Fruit fly (Drosophila melanogaster) whole organism, embryonic: ENCODE data around the gene CG33090.
A peak's percentile ranks its signal among the peaks of the same experiment; 100 is the strongest.

Experiments used
- ATbp ChIP-seq: fragments of 200-800 bp; sonication (Bioruptor generic); optimal IDR thresholded peaks from 2 replicates; lab custom pipeline; 2017; ENCODE audit warnings: missing biosample characterization, mild to moderate bottlenecking, missing genetic modification characterization, missing genetic modification reagents
- BEAF-32 ChIP-seq: fragments of 200-800 bp; sonication (Bioruptor generic); optimal IDR thresholded peaks from 3 replicates; lab custom pipeline; 2017; ENCODE audit warnings: missing biosample characterization, missing genetic modification characterization, mild to moderate bottlenecking, moderate library complexity, missing genetic modification reagents
- CG11093 ChIP-seq: fragments of 200-800 bp; sonication (Bioruptor generic); IDR thresholded peaks from 3 replicates; pipeline ENCODE4 v1.3.6; 2022; ENCODE audit warnings: missing biosample characterization, missing genetic modification characterization
- CG1233 ChIP-seq: fragments of 200-800 bp; sonication (Bioruptor generic); optimal IDR thresholded peaks from 4 replicates; lab custom pipeline; 2018; ENCODE audit warnings: missing biosample characterization, mild to moderate bottlenecking, missing genetic modification characterization
- CG12744 ChIP-seq: fragments of 200-800 bp; sonication (Bioruptor generic); optimal IDR thresholded peaks from 2 replicates; lab custom pipeline; 2016; ENCODE audit warnings: missing biosample characterization, missing genetic modification characterization
- CG14710 ChIP-seq: fragments of 200-800 bp; sonication (Bioruptor generic); optimal IDR thresholded peaks from 3 replicates; lab custom pipeline; 2019; ENCODE audit warnings: missing biosample characterization, mild to moderate bottlenecking, missing genetic modification characterization, moderate library complexity
- CG16813 ChIP-seq: fragments of 200-800 bp; sonication (Bioruptor generic); IDR thresholded peaks from 3 replicates; pipeline ENCODE4 v1.3.6; 2022; ENCODE audit warnings: missing biosample characterization, missing genetic modification characterization; ENCODE audit not compliant: partially characterized antibody
- CG17328 ChIP-seq: fragments of 200-800 bp; sonication (Bioruptor generic); IDR thresholded peaks from 2 replicates; pipeline ENCODE4 v1.3.6; 2022; ENCODE audit warnings: missing biosample characterization, missing genetic modification characterization
- CG34224 ChIP-seq: fragments of 200-800 bp; sonication (Bioruptor generic); IDR thresholded peaks from 3 replicates; pipeline ENCODE4 v1.3.6; 2022; ENCODE audit warnings: missing biosample characterization, missing genetic modification characterization; ENCODE audit not compliant: partially characterized antibody
- CG34376 ChIP-seq: fragments of 200-800 bp; sonication (Bioruptor generic); optimal IDR thresholded peaks from 2 replicates; lab custom pipeline; 2018; ENCODE audit warnings: missing biosample characterization, mild to moderate bottlenecking, missing genetic modification characterization
- CG34422 ChIP-seq: fragments of 200-800 bp; sonication (Bioruptor generic); IDR thresholded peaks from 3 replicates; pipeline ENCODE4 v1.3.6; 2022; ENCODE audit warnings: missing biosample characterization, missing genetic modification characterization
- CG3847 ChIP-seq: fragments of 200-800 bp; sonication (Bioruptor generic); IDR thresholded peaks from 2 replicates; pipeline ENCODE4 v1.3.6; 2022; ENCODE audit warnings: missing biosample characterization, missing genetic modification characterization
- CG4707 ChIP-seq: fragments of 200-800 bp; sonication (Bioruptor generic); optimal IDR thresholded peaks from 2 replicates; lab custom pipeline; 2018; ENCODE audit warnings: missing biosample characterization, mild to moderate bottlenecking, missing genetic modification characterization, moderate library complexity
- CG6854 ChIP-seq: fragments of 200-800 bp; sonication (Bioruptor generic); optimal IDR thresholded peaks from 3 replicates; lab custom pipeline; 2017; ENCODE audit warnings: missing biosample characterization, mild to moderate bottlenecking, missing genetic modification characterization
- CG8388 ChIP-seq: fragments of 200-800 bp; sonication (Bioruptor generic); optimal IDR thresholded peaks from 2 replicates; lab custom pipeline; 2019; ENCODE audit warnings: missing biosample characterization, mild to moderate bottlenecking, missing genetic modification characterization, moderate library complexity
- Dek ChIP-seq: fragments of 200-800 bp; sonication (Bioruptor generic); optimal IDR thresholded peaks from 3 replicates; lab custom pipeline; 2019; ENCODE audit warnings: missing biosample characterization, mild to moderate bottlenecking, missing genetic modification characterization, moderate library complexity
- Gsc ChIP-seq: fragments of 200-800 bp; sonication (Bioruptor generic); IDR thresholded peaks from 2 replicates; pipeline ENCODE4 v1.3.6; 2022; ENCODE audit warnings: missing biosample characterization, missing genetic modification characterization
- H2.0 ChIP-seq: fragments of 200-800 bp; sonication (Bioruptor generic); IDR thresholded peaks from 2 replicates; pipeline ENCODE4 v1.3.6; 2022; ENCODE audit warnings: missing biosample characterization, missing genetic modification characterization
- Hey ChIP-seq: fragments of 200-800 bp; sonication (Bioruptor generic); optimal IDR thresholded peaks from 3 replicates; lab custom pipeline; 2018; ENCODE audit warnings: missing biosample characterization, mild to moderate bottlenecking, missing genetic modification characterization
- HmgZ ChIP-seq: fragments of 200-800 bp; sonication (Bioruptor generic); optimal IDR thresholded peaks from 2 replicates; lab custom pipeline; 2018; ENCODE audit warnings: missing biosample characterization, mild to moderate bottlenecking, missing genetic modification characterization
- Hr39 ChIP-seq: fragments of >200 bp; optimal IDR thresholded peaks from 2 replicates; lab custom pipeline; 2017
- Nf-YC ChIP-seq: fragments of 200-800 bp; optimal IDR thresholded peaks from 3 replicates; lab custom pipeline; 2019; ENCODE audit warnings: missing biosample characterization, mild to moderate bottlenecking, missing genetic modification characterization, moderate library complexity
- NfI ChIP-seq: fragments of 200-800 bp; sonication (Bioruptor generic); optimal IDR thresholded peaks from 3 replicates; lab custom pipeline; 2018; ENCODE audit warnings: missing biosample characterization, mild to moderate bottlenecking, missing genetic modification characterization, moderate library complexity
- Side ChIP-seq: fragments of 200-800 bp; sonication (Bioruptor generic); optimal IDR thresholded peaks from 2 replicates; lab custom pipeline; 2016; ENCODE audit warnings: missing biosample characterization, missing genetic modification characterization
- Six4 ChIP-seq: fragments of 200-800 bp; sonication (Bioruptor generic); optimal IDR thresholded peaks from 2 replicates; lab custom pipeline; 2016; ENCODE audit warnings: missing biosample characterization, missing genetic modification characterization
- Tbp ChIP-seq: fragments of >200 bp; optimal IDR thresholded peaks from 2 replicates; lab custom pipeline; 2018; ENCODE audit warnings: missing biosample characterization, missing genetic modification characterization
- Trl ChIP-seq, 3 experiments: fragments of >200 bp in 2 of 3; fragments of 200-800 bp in 1 of 3; sonication (Bioruptor generic) in 1 of 3; optimal IDR thresholded peaks; 2 replicates in 1 of 3; 3 replicates in 2 of 3; lab custom pipeline; 2016 to 2017; ENCODE audit warnings: missing biosample characterization in 1 of 3, missing genetic modification characterization in 1 of 3
- Vsx1 ChIP-seq: fragments of 200-800 bp; sonication (Bioruptor generic); optimal IDR thresholded peaks from 2 replicates; lab custom pipeline; 2017; ENCODE audit warnings: missing biosample characterization, mild to moderate bottlenecking, missing genetic modification characterization, missing genetic modification reagents
- bbx ChIP-seq: fragments of 200-800 bp; sonication (Bioruptor generic); IDR thresholded peaks from 2 replicates; pipeline ENCODE4 v1.3.6; 2022; ENCODE audit warnings: missing biosample characterization, missing genetic modification characterization; ENCODE audit not compliant: partially characterized antibody
- bowl ChIP-seq: fragments of 200-800 bp; sonication (Bioruptor generic); IDR thresholded peaks from 2 replicates; pipeline ENCODE4 v1.3.6; 2022; ENCODE audit warnings: missing biosample characterization, missing genetic modification characterization
- br ChIP-seq: fragments of >200 bp; optimal IDR thresholded peaks from 2 replicates; lab custom pipeline; 2017
- cad ChIP-seq: fragments of >200 bp; optimal IDR thresholded peaks from 2 replicates; lab custom pipeline; 2017; ENCODE audit warnings: missing biosample characterization, missing genetic modification characterization
- caup ChIP-seq: fragments of 200-800 bp; sonication (Bioruptor generic); optimal IDR thresholded peaks from 3 replicates; lab custom pipeline; 2017; ENCODE audit warnings: missing biosample characterization, mild to moderate bottlenecking, missing genetic modification characterization, moderate library complexity; ENCODE audit not compliant: severe bottlenecking
- chm ChIP-seq: fragments of 200-800 bp; sonication (Bioruptor generic); IDR thresholded peaks from 2 replicates; pipeline ENCODE4 v1.3.6; 2022; ENCODE audit warnings: missing biosample characterization, missing genetic modification characterization
- crc ChIP-seq: fragments of 200-800 bp; sonication (Bioruptor generic); optimal IDR thresholded peaks from 2 replicates; lab custom pipeline; 2016; ENCODE audit warnings: missing biosample characterization, missing genetic modification characterization
- crp ChIP-seq, 2 experiments: fragments of 200-800 bp; sonication (Bioruptor generic); optimal IDR thresholded peaks; 2 replicates in 1 of 2; 3 replicates in 1 of 2; lab custom pipeline; 2017; ENCODE audit warnings: missing biosample characterization in 2 of 2, missing genetic modification characterization in 2 of 2, mild to moderate bottlenecking in 1 of 2, moderate library complexity in 1 of 2
- disco-r ChIP-seq: fragments of 200-800 bp; sonication (Bioruptor generic); optimal IDR thresholded peaks from 2 replicates; lab custom pipeline; 2016; ENCODE audit warnings: missing biosample characterization, missing genetic modification characterization
- dmrt99B ChIP-seq: fragments of 200-800 bp; sonication (Bioruptor generic); optimal IDR thresholded peaks from 2 replicates; lab custom pipeline; 2018; ENCODE audit warnings: missing biosample characterization, mild to moderate bottlenecking, missing genetic modification characterization, moderate library complexity
- eyg ChIP-seq: fragments of 200-800 bp; sonication (Bioruptor generic); optimal IDR thresholded peaks from 3 replicates; lab custom pipeline; 2016; ENCODE audit warnings: missing biosample characterization, missing genetic modification characterization
- ftz-f1 ChIP-seq: fragments of 200-800 bp; sonication (Bioruptor generic); optimal IDR thresholded peaks from 2 replicates; lab custom pipeline; 2016; ENCODE audit warnings: missing biosample characterization, missing genetic modification characterization
- gem ChIP-seq: fragments of 200-800 bp; sonication (Bioruptor generic); optimal IDR thresholded peaks from 2 replicates; lab custom pipeline; 2019; ENCODE audit warnings: missing biosample characterization, mild to moderate bottlenecking, missing genetic modification characterization, moderate library complexity
- gro ChIP-seq: fragments of 200-800 bp; sonication (Bioruptor generic); optimal IDR thresholded peaks from 2 replicates; lab custom pipeline; 2016; ENCODE audit warnings: missing biosample characterization, missing genetic modification characterization
- ham ChIP-seq: fragments of 200-800 bp; sonication (Bioruptor generic); IDR thresholded peaks from 2 replicates; pipeline ENCODE4 v1.3.6; 2022; ENCODE audit warnings: missing biosample characterization, missing genetic modification characterization
- mld ChIP-seq: fragments of 200-800 bp; sonication (Bioruptor generic); IDR thresholded peaks from 3 replicates; pipeline ENCODE4 v1.3.6; 2022; ENCODE audit warnings: missing biosample characterization, missing genetic modification characterization; ENCODE audit not compliant: partially characterized antibody
- nmo ChIP-seq: fragments of 200-800 bp; sonication (Bioruptor generic); optimal IDR thresholded peaks from 2 replicates; lab custom pipeline; 2018; ENCODE audit warnings: missing biosample characterization, mild to moderate bottlenecking, missing genetic modification characterization, moderate library complexity
- pfk ChIP-seq: fragments of 200-800 bp; sonication (Bioruptor generic); optimal IDR thresholded peaks from 2 replicates; lab custom pipeline; 2018; ENCODE audit warnings: missing biosample characterization, mild to moderate bottlenecking, missing genetic modification characterization, moderate library complexity
- sisA ChIP-seq: fragments of 200-800 bp; sonication (Bioruptor generic); IDR thresholded peaks from 2 replicates; pipeline ENCODE4 v1.3.6; 2022; ENCODE audit warnings: missing biosample characterization, missing genetic modification characterization
- stc ChIP-seq: fragments of 200-800 bp; sonication (Bioruptor generic); IDR thresholded peaks from 2 replicates; pipeline ENCODE4 v1.3.6; 2022; ENCODE audit warnings: missing biosample characterization, missing genetic modification characterization
- twi ChIP-seq: fragments of 200-800 bp; optimal IDR thresholded peaks from 2 replicates; lab custom pipeline; 2019; ENCODE audit warnings: missing biosample characterization, mild to moderate bottlenecking, missing genetic modification characterization, moderate library complexity
- unc-4 ChIP-seq: fragments of 200-800 bp; sonication (Bioruptor generic); IDR thresholded peaks from 2 replicates; pipeline ENCODE4 v1.3.6; 2022; ENCODE audit warnings: missing biosample characterization, missing genetic modification characterization; ENCODE audit not compliant: partially characterized antibody
- zf30C ChIP-seq: fragments of 200-800 bp; sonication (Bioruptor generic); optimal IDR thresholded peaks from 3 replicates; lab custom pipeline; 2018; ENCODE audit warnings: missing biosample characterization, mild to moderate bottlenecking, missing genetic modification characterization
- zfh1 ChIP-seq: fragments of 200-800 bp; sonication (Bioruptor generic); IDR thresholded peaks from 3 replicates; pipeline ENCODE4 v1.3.6; 2022; ENCODE audit warnings: missing biosample characterization, missing genetic modification characterization

CG33090 gene

DNA sequence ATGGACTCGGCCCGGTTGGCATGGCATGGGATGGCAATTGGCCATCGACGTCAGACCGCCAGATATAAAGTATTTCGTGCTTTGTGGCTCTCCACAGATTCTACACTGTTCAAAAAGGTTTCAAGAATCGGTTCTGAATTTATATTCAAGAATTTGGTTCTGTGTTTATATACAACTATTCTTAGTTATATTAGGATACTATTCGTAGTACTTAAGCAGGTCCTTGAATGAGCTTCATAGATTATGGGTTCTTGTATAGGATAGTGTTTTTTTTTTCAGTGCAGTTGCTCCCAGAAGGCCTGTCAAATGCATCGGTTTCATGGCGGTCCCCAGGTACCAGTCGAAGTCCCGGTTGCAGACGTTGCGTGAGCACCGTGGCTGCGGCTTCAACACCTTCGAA, 52.6 kb downstream of the CG33090 start (continued):
- TF ChIP-seq CG1233, result no peak
- no peak for TF ChIP-seq Nf-YC (tag; lab: Kevin White, UChicago)
- no peak for TF ChIP-seq ftz-f1 (GFP tag; lab: Kevin White, UChicago)
- no peak for TF ChIP-seq CG34376
- no peak for TF ChIP-seq crp (GFP tag; optimal IDR thresholded peaks at IDR 0.05; lab: Kevin White, UChicago)
- TF ChIP-seq CG16813 (GFP tag; lab: Robert Waterston, UW), result no peak
- TF ChIP-seq mld (GFP tag; lab: Robert Waterston, UW), result no peak
- TF ChIP-seq br (lab: Kevin White, UChicago), result no peak
- no peak for TF ChIP-seq H2.0 (GFP tag; lab: Robert Waterston, UW)
- no peak for TF ChIP-seq HmgZ (tag; lab: Kevin White, UChicago)
- TF ChIP-seq Hey, result no peak
- no peak for TF ChIP-seq pfk (GFP tag; lab: Kevin White, UChicago)
- no peak for TF ChIP-seq CG34224 (GFP tag; lab: Robert Waterston, UW)
- TF ChIP-seq cad, result no peak
- TF ChIP-seq caup (GFP tag; lab: Kevin White, UChicago), result no peak
- TF ChIP-seq zfh1 (GFP tag; lab: Robert Waterston, UW), result peak; percentile 48; the same call in 2 of the 3 replicates
- no peak for TF ChIP-seq CG12744 (GFP tag; lab: Kevin White, UChicago)
- no peak for TF ChIP-seq gro (GFP tag; lab: Kevin White, UChicago)
- TF ChIP-seq crc, result no peak
- TF ChIP-seq BEAF-32 (GFP tag; lab: Kevin White, UChicago), result no peak
- no peak for TF ChIP-seq CG4707 (GFP tag; lab: Kevin White, UChicago)
- TF ChIP-seq stc, result no peak
- no peak for TF ChIP-seq Dek (tag; lab: Kevin White, UChicago)
- TF ChIP-seq twi, result no peak
- no peak for TF ChIP-seq Tbp (GFP tag; lab: Kevin White, UChicago)
- TF ChIP-seq eyg (GFP tag; lab: Kevin White, UChicago), result no peak
- TF ChIP-seq ATbp (GFP tag; lab: Kevin White, UChicago), result no peak
- TF ChIP-seq Six4 (GFP tag; lab: Kevin White, UChicago), result no peak
- peak; percentile 36 for TF ChIP-seq CG14710 (tag; lab: Kevin White, UChicago)
- TF ChIP-seq sisA (GFP tag; lab: Robert Waterston, UW), result no peak
- TF ChIP-seq CG6854 (GFP tag; lab: Kevin White, UChicago), result no peak
- no peak for TF ChIP-seq unc-4 (GFP tag; lab: Robert Waterston, UW)
- TF ChIP-seq Vsx1 (GFP tag; lab: Kevin White, UChicago), result no peak
- TF ChIP-seq chm, result no peak
- TF ChIP-seq Gsc (GFP tag; lab: Robert Waterston, UW), result no peak
- TF ChIP-seq Hr39 (lab: Kevin White, UChicago), result no peak
- TF ChIP-seq NfI (GFP tag; lab: Kevin White, UChicago), result no peak
- TF ChIP-seq Side (GFP tag; lab: Kevin White, UChicago), result no peak
- TF ChIP-seq CG11093 (GFP tag; lab: Robert Waterston, UW), result no peak
- TF ChIP-seq CG8388 (GFP tag; lab: Kevin White, UChicago), result peak; percentile 5
- TF ChIP-seq disco-r (GFP tag; lab: Kevin White, UChicago), result no peak
- TF ChIP-seq bbx (GFP tag; lab: Robert Waterston, UW), result no peak
- TF ChIP-seq zf30C (GFP tag; lab: Kevin White, UChicago), result no peak
- TF ChIP-seq CG3847 (GFP tag; lab: Robert Waterston, UW), result no peak
- TF ChIP-seq CG34422 (GFP tag; lab: Robert Waterston, UW), result no peak
- TF ChIP-seq CG17328, result peak; percentile 26; the same call in 1 of the 2 replicates
- no peak for TF ChIP-seq ham
- TF ChIP-seq dmrt99B (tag; lab: Kevin White, UChicago), result no peak
- TF ChIP-seq Trl (optimal IDR thresholded peaks at IDR 0.05; lab: Kevin White, UChicago), result no peak
- TF ChIP-seq Trl (GFP tag; optimal IDR thresholded peaks at IDR 0.05; lab: Kevin White, UChicago), result no peak
- TF ChIP-seq bowl (GFP tag; lab: Robert Waterston, UW), result no peak
- peak; percentile 39 for TF ChIP-seq gem (tag; lab: Kevin White, UChicago)
- TF ChIP-seq nmo (GFP tag; lab: Kevin White, UChicago), result peak; percentile 20
